Worm (Caenorhabditis elegans) whole organism, late embryonic: ENCODE results near the gene C23F12.4.

Experiments
- C38D4.7 ChIP-seq: fragments of 200-800 bp; sonication (Bioruptor generic); optimal IDR thresholded peaks from 2 replicates; lab custom pipeline; 2018; ENCODE audit warnings: mild to moderate bottlenecking, missing genetic modification characterization, moderate library complexity, missing compliant biosample characterization
- F13H6.1 ChIP-seq: sonication (generic microtip); optimal IDR thresholded peaks from 2 replicates; lab custom pipeline; 2016; ENCODE audit warnings: missing genetic modification characterization, missing compliant biosample characterization
- K02D7.2 ChIP-seq: sonication (generic microtip); optimal IDR thresholded peaks from 2 replicates; lab custom pipeline; 2017; ENCODE audit warnings: mild to moderate bottlenecking, missing genetic modification characterization, missing compliant biosample characterization
- T23F11.4 ChIP-seq: fragments of 200-800 bp; sonication (Bioruptor generic); optimal IDR thresholded peaks from 2 replicates; lab custom pipeline; 2018; ENCODE audit warnings: mild to moderate bottlenecking, missing genetic modification characterization, missing compliant biosample characterization
- ama-1 ChIP-seq: fragments of 150-350 bp; optimal IDR thresholded peaks from 2 replicates; lab custom pipeline; 2014
- ceh-14 ChIP-seq: sonication (generic microtip); optimal IDR thresholded peaks from 2 replicates; lab custom pipeline; 2016; ENCODE audit warnings: missing genotype, missing genetic modification characterization, missing compliant biosample characterization
- ceh-18 ChIP-seq: sonication (generic microtip); optimal IDR thresholded peaks from 2 replicates; lab custom pipeline; 2016; ENCODE audit warnings: missing genetic modification characterization, missing compliant biosample characterization
- ceh-19 ChIP-seq: fragments of 200-800 bp; sonication (Bioruptor generic); optimal IDR thresholded peaks from 2 replicates; lab custom pipeline; 2018; ENCODE audit warnings: mild to moderate bottlenecking, missing genetic modification characterization, missing compliant biosample characterization
- ceh-2 ChIP-seq: sonication (generic microtip); optimal IDR thresholded peaks from 2 replicates; lab custom pipeline; 2016; ENCODE audit warnings: missing genotype, missing genetic modification characterization, missing compliant biosample characterization
- ceh-31 ChIP-seq: sonication (generic microtip); optimal IDR thresholded peaks from 2 replicates; lab custom pipeline; 2016; ENCODE audit warnings: missing genetic modification characterization, missing compliant biosample characterization
- ceh-6 ChIP-seq: fragments of 200-800 bp; sonication (Bioruptor generic); optimal IDR thresholded peaks from 2 replicates; lab custom pipeline; 2018; ENCODE audit warnings: mild to moderate bottlenecking, missing genetic modification characterization, missing compliant biosample characterization
- dve-1 ChIP-seq: sonication (generic microtip); optimal IDR thresholded peaks from 2 replicates; lab custom pipeline; 2017; ENCODE audit warnings: antibody characterized with exemption, mild to moderate bottlenecking, missing genetic modification characterization, missing compliant biosample characterization
- elt-2 ChIP-seq: sonication (generic microtip); optimal IDR thresholded peaks from 2 replicates; lab custom pipeline; 2016; ENCODE audit warnings: missing genetic modification reagents, missing genetic modification characterization, missing compliant biosample characterization
- eyg-1 ChIP-seq: sonication (generic microtip); optimal IDR thresholded peaks from 2 replicates; lab custom pipeline; 2016; ENCODE audit warnings: missing genotype, missing genetic modification characterization, missing compliant biosample characterization
- fax-1 ChIP-seq: sonication (generic microtip); optimal IDR thresholded peaks from 2 replicates; lab custom pipeline; 2016; ENCODE audit warnings: missing genotype, missing genetic modification characterization, missing compliant biosample characterization
- fkh-10 ChIP-seq: fragments of 150-350 bp; optimal IDR thresholded peaks from 2 replicates; lab custom pipeline; 2014; ENCODE audit warnings: missing biosample characterization, missing genetic modification reagents, missing genetic modification characterization
- hlh-13 ChIP-seq: fragments of 200-800 bp; sonication (Bioruptor generic); optimal IDR thresholded peaks from 2 replicates; lab custom pipeline; 2018; ENCODE audit warnings: mild to moderate bottlenecking, missing genetic modification characterization, missing compliant biosample characterization
- hlh-30 ChIP-seq: sonication (generic microtip); optimal IDR thresholded peaks from 2 replicates; lab custom pipeline; 2017; ENCODE audit warnings: antibody characterized with exemption, missing genetic modification characterization, missing compliant biosample characterization; ENCODE audit not compliant: insufficient read depth
- mec-3 ChIP-seq: sonication (generic microtip); optimal IDR thresholded peaks from 2 replicates; lab custom pipeline; 2016; ENCODE audit warnings: borderline replicate concordance, missing genetic modification characterization, missing compliant biosample characterization
- nhr-11 ChIP-seq: fragments of 150-350 bp; optimal IDR thresholded peaks from 2 replicates; lab custom pipeline; 2014; ENCODE audit warnings: missing biosample characterization, missing genetic modification characterization
- nhr-232 ChIP-seq: sonication (generic microtip); optimal IDR thresholded peaks from 2 replicates; lab custom pipeline; 2016; ENCODE audit warnings: missing genetic modification characterization, missing compliant biosample characterization
- npax-4 ChIP-seq: sonication (generic microtip); optimal IDR thresholded peaks from 2 replicates; lab custom pipeline; 2016; ENCODE audit warnings: missing genetic modification characterization, missing compliant biosample characterization
- odd-2 ChIP-seq: sonication (generic microtip); optimal IDR thresholded peaks from 2 replicates; lab custom pipeline; 2017; ENCODE audit warnings: antibody characterized with exemption, mild to moderate bottlenecking, missing genetic modification characterization, missing compliant biosample characterization
- pag-3 ChIP-seq: sonication (generic microtip); optimal IDR thresholded peaks from 2 replicates; lab custom pipeline; 2016; ENCODE audit warnings: missing compliant biosample characterization, missing genetic modification characterization, borderline replicate concordance
- pat-9 ChIP-seq: fragments of 200-800 bp; sonication (Bioruptor generic); optimal IDR thresholded peaks from 2 replicates; lab custom pipeline; 2018; ENCODE audit warnings: mild to moderate bottlenecking, missing genetic modification characterization, moderate library complexity, missing compliant biosample characterization
- pax-1 ChIP-seq: fragments of 150-350 bp; optimal IDR thresholded peaks from 2 replicates; lab custom pipeline; 2014; ENCODE audit warnings: missing biosample characterization, missing genetic modification characterization
- pha-2 ChIP-seq: sonication (generic microtip); optimal IDR thresholded peaks from 2 replicates; lab custom pipeline; 2017; ENCODE audit warnings: mild to moderate bottlenecking, missing genetic modification characterization, missing compliant biosample characterization
- pros-1 ChIP-seq: fragments of 150-350 bp; optimal IDR thresholded peaks from 2 replicates; lab custom pipeline; 2014; ENCODE audit warnings: missing biosample characterization, missing genetic modification reagents, missing genetic modification characterization
- ref-2 ChIP-seq: sonication (generic microtip); optimal IDR thresholded peaks from 2 replicates; lab custom pipeline; 2016; ENCODE audit warnings: missing genetic modification characterization, missing compliant biosample characterization
- sox-2 ChIP-seq: fragments of 200-800 bp; sonication (Bioruptor generic); IDR thresholded peaks from 2 replicates; pipeline ENCODE4 v1.3.6; 2022; ENCODE audit warnings: missing genetic modification reagents, missing genetic modification characterization, missing compliant biosample characterization
- sox-4 ChIP-seq: sonication (generic microtip); optimal IDR thresholded peaks from 2 replicates; lab custom pipeline; 2017; ENCODE audit warnings: mild to moderate bottlenecking, missing genetic modification characterization, inconsistent platforms, missing compliant biosample characterization
- syd-9 ChIP-seq: sonication (generic microtip); optimal IDR thresholded peaks from 2 replicates; lab custom pipeline; 2016; ENCODE audit warnings: mild to moderate bottlenecking, missing genetic modification characterization, moderate library complexity, missing compliant biosample characterization
- tbx-2 ChIP-seq: sonication (generic microtip); optimal IDR thresholded peaks from 2 replicates; lab custom pipeline; 2016; ENCODE audit warnings: missing genetic modification characterization, missing compliant biosample characterization
- ttx-3 ChIP-seq: sonication (generic microtip); optimal IDR thresholded peaks from 2 replicates; lab custom pipeline; 2016; ENCODE audit warnings: missing genetic modification reagents, missing genetic modification characterization, missing compliant biosample characterization
- unc-42 ChIP-seq: sonication (generic microtip); optimal IDR thresholded peaks from 2 replicates; lab custom pipeline; 2016; ENCODE audit warnings: missing genotype, missing genetic modification characterization, missing compliant biosample characterization
- unc-55 ChIP-seq: sonication (generic microtip); optimal IDR thresholded peaks from 2 replicates; lab custom pipeline; 2017; ENCODE audit warnings: missing biosample characterization, missing genetic modification reagents, missing genetic modification characterization
- zip-5 ChIP-seq: sonication (generic microtip); optimal IDR thresholded peaks from 2 replicates; lab custom pipeline; 2016; ENCODE audit warnings: missing genetic modification characterization, missing compliant biosample characterization

Gene C23F12.4

DNA sequence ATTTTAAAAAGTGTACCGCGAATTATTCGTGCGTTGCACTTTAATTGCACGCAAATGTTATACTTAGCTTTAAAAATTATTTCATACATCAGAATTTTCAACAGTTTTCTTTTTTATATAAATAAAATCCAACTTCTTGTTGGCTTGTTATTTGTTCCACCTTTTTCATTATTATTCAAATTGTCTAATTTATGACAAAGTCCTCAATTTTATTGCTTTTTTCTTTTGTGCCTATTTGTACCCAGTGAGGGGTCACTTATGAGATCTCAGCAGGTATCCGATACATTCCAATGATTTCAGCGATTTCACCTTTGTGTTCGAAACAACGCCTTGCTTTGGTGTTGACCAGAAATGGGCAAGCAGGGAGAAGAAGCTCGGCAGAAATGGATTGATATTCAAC, 10.3 kb downstream of the C23F12.4 start, which contains the start of gene fln-2:
Gene fln-2, plus strand, starts transcription at position 301 of the 400 bp plus-strand sequence.
- no peak for TF ChIP-seq pat-9 (tag; lab: Kevin White, UChicago)
- TF ChIP-seq hlh-30 (tag; lab: Kevin White, UChicago) = no peak
- TF ChIP-seq ceh-2 (tag; lab: Kevin White, UChicago) = no peak
- TF ChIP-seq pros-1 (tag; lab: Kevin White, UChicago) = no peak
- TF ChIP-seq sox-2 (GFP tag; lab: Robert Waterston, UW) = no peak

- TF ChIP-seq syd-9 (tag; lab: Kevin White, UChicago) (no peak), ref-2 (peak; percentile 21), F13H6.1 (tag; lab: Kevin White, UChicago) (no peak), odd-2 (no peak), mec-3 (no peak), hlh-13 (GFP tag; lab: Kevin White, UChicago) (no peak), ceh-6 (GFP tag; lab: Kevin White, UChicago) (no peak), C38D4.7 (GFP tag; lab: Kevin White, UChicago) (no peak), pag-3 (tag; lab: Kevin White, UChicago) (no peak), hlh-30 (tag; lab: Kevin White, UChicago) (peak; percentile 11), dve-1 (tag; lab: Kevin White, UChicago) (no peak), ama-1 (lab: Kevin White, UChicago) (no peak), sox-4 (no peak), ceh-31 (tag; lab: Kevin White, UChicago) (peak; percentile 16), tbx-2 (no peak), fax-1 (no peak), ceh-14 (tag; lab: Kevin White, UChicago) (no peak)
- TF ChIP-seq, all 69 proteins: peak for 3
Measured at ce11 chrX:9401963-9402362, 14.8 kb downstream of the C23F12.4 start.

- TF ChIP-seq unc-55 (GFP tag; lab: Kevin White, UChicago) (no peak), T23F11.4 (GFP tag; lab: Kevin White, UChicago) (no peak), nhr-11 (tag; lab: Kevin White, UChicago) (no peak), pha-2 (tag; lab: Kevin White, UChicago) (no peak), mec-3 (no peak)
Measured at ce11 chrX:9402464-9402863, 15.3 kb downstream of the C23F12.4 start.

- TF ChIP-seq pax-1 (tag; lab: Kevin White, UChicago) = no peak
- TF ChIP-seq sox-2 (GFP tag; lab: Robert Waterston, UW) = no peak
- no peak for TF ChIP-seq unc-42
- no peak for TF ChIP-seq eyg-1 (tag; lab: Kevin White, UChicago)
- no peak for TF ChIP-seq sox-4
- no peak for TF ChIP-seq F13H6.1 (tag; lab: Kevin White, UChicago)
- no peak for TF ChIP-seq nhr-11 (tag; lab: Kevin White, UChicago)
Measured at ce11 chrX:9403622-9404255, 16.6 kb downstream of the C23F12.4 start.

DNA sequence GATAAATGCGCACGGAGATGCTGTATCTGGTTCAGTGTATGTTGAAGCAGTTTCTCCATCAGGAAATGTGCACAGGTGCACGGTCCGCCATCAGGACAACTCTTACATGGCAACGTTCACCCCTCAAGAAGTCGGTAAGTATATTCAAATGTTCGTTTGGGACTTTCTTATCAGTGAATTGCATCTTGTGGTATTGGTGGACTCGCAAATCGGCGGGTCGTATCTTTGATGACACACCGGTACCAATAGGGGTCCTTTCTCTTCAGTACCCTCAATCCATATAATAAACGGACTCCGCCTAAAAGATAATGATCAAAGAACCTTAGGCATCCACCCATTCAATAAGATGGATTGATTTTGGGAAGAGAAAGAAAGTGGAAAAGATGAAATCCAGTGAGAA, 18.8 kb downstream of the C23F12.4 start:
- TF ChIP-seq sox-4 (no peak), elt-2 (tag; lab: Kevin White, UChicago) (peak; percentile 11)
- TF ChIP-seq, all 69 proteins: peak for 1

DNA sequence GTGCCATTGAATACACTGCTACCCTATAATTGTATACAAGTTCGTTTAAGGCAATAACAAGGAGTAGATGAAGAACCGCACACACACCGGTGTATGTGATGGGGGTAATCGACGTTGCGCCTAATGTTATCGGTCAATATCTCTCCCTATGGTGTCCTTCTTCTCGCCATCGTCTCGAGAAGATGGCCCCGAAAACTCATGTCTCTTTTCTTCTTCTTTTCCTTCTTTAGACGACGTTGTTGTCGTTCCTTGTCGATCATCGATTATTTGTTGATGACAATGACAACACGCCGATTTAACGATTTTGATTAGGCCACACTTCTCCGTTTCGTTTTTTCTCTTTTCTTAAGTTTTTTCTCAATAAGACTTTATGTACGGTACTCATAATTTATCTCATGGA, 22.0 kb downstream of the C23F12.4 start:
- no peak for TF ChIP-seq ceh-19 (GFP tag; lab: Kevin White, UChicago)
- no peak for TF ChIP-seq unc-55 (GFP tag; lab: Kevin White, UChicago)
- TF ChIP-seq zip-5 (tag; lab: Kevin White, UChicago) = no peak
- TF ChIP-seq K02D7.2 (tag; lab: Kevin White, UChicago) = no peak
- no peak for TF ChIP-seq ttx-3 (tag; lab: Kevin White, UChicago)
- TF ChIP-seq ceh-18 (tag; lab: Kevin White, UChicago) = no peak
- no peak for TF ChIP-seq npax-4 (tag; lab: Kevin White, UChicago)
- no peak for TF ChIP-seq fkh-10 (GFP tag; lab: Kevin White, UChicago)
- TF ChIP-seq odd-2 = no peak
- no peak for TF ChIP-seq ceh-31 (tag; lab: Kevin White, UChicago)
- no peak for TF ChIP-seq dve-1 (tag; lab: Kevin White, UChicago)
- TF ChIP-seq sox-4 = no peak
- no peak for TF ChIP-seq nhr-232 (tag; lab: Kevin White, UChicago)
- TF ChIP-seq eyg-1 (tag; lab: Kevin White, UChicago) = no peak
- no peak for TF ChIP-seq tbx-2
